Worm (Caenorhabditis elegans) whole organism, L2 larva: ENCODE measurements around the gene F52C6.4.

Experiments
- C34F6.9 ChIP-seq: fragments of 150-350 bp; optimal IDR thresholded peaks from 2 replicates; lab custom pipeline; 2014; ENCODE audit warnings: missing biosample characterization, missing genetic modification characterization
- F13H6.1 ChIP-seq: sonication (generic microtip); optimal IDR thresholded peaks from 2 replicates; lab custom pipeline; 2016; ENCODE audit warnings: missing genetic modification characterization, missing compliant biosample characterization
- Y55F3AM.14 ChIP-seq: fragments of 200-800 bp; sonication (Bioruptor generic); optimal IDR thresholded peaks from 2 replicates; lab custom pipeline; 2018; ENCODE audit warnings: mild to moderate bottlenecking, missing genetic modification characterization, missing compliant biosample characterization
- ZK546.5 ChIP-seq: sonication (generic microtip); optimal IDR thresholded peaks from 2 replicates; lab custom pipeline; 2017; ENCODE audit warnings: missing biosample characterization, missing genetic modification characterization
- ama-1 ChIP-seq: fragments of 150-350 bp; optimal IDR thresholded peaks from 2 replicates; lab custom pipeline; 2018; ENCODE audit warnings: inconsistent platforms
- ceh-82 ChIP-seq: fragments of 150-350 bp; optimal IDR thresholded peaks from 2 replicates; lab custom pipeline; 2014; ENCODE audit warnings: missing biosample characterization, missing genetic modification characterization
- crh-2 ChIP-seq: sonication (generic microtip); optimal IDR thresholded peaks from 2 replicates; lab custom pipeline; 2017; ENCODE audit warnings: missing biosample characterization, missing genetic modification characterization
- dmd-4 ChIP-seq: sonication (generic microtip); optimal IDR thresholded peaks from 2 replicates; lab custom pipeline; 2017; ENCODE audit warnings: missing biosample characterization, missing genetic modification characterization
- egl-27 ChIP-seq: sonication (generic microtip); optimal IDR thresholded peaks from 3 replicates; lab custom pipeline; 2017; ENCODE audit warnings: missing biosample characterization, missing genetic modification reagents, missing genetic modification characterization
- elt-1 ChIP-seq: fragments of 150-350 bp; optimal IDR thresholded peaks from 2 replicates; lab custom pipeline; 2014; ENCODE audit warnings: missing biosample characterization, missing genetic modification characterization
- elt-3 ChIP-seq: sonication (generic microtip); optimal IDR thresholded peaks from 2 replicates; lab custom pipeline; 2017; ENCODE audit warnings: missing biosample characterization, missing genetic modification characterization
- fos-1 ChIP-seq: fragments of 150-350 bp; optimal IDR thresholded peaks from 2 replicates; lab custom pipeline; 2014; ENCODE audit warnings: missing biosample characterization, missing genetic modification characterization
- lin-11 ChIP-seq: fragments of 150-350 bp; sonication (generic microtip); optimal IDR thresholded peaks from 2 replicates; lab custom pipeline; 2014; ENCODE audit warnings: missing biosample characterization, missing genetic modification characterization, inconsistent platforms, mixed read lengths
- lin-39 ChIP-seq: fragments of 150-350 bp; optimal IDR thresholded peaks from 2 replicates; lab custom pipeline; 2014; ENCODE audit warnings: missing biosample characterization, missing genetic modification reagents, missing genetic modification characterization
- mab-5 ChIP-seq: fragments of 150-350 bp; optimal IDR thresholded peaks from 2 replicates; lab custom pipeline; 2014; ENCODE audit warnings: missing biosample characterization, missing genetic modification characterization
- mbf-1 ChIP-seq: sonication (generic microtip); optimal IDR thresholded peaks from 2 replicates; lab custom pipeline; 2017; ENCODE audit warnings: missing biosample characterization, missing genetic modification characterization
- mdl-1 ChIP-seq, 2 experiments: fragments of 150-350 bp in 1 of 2; sonication (generic microtip) in 1 of 2; optimal IDR thresholded peaks; 2 replicates each; lab custom pipeline; 2017; ENCODE audit warnings: missing biosample characterization in 2 of 2, missing genetic modification characterization in 2 of 2
- nhr-10 ChIP-seq: sonication (generic microtip); optimal IDR thresholded peaks from 2 replicates; lab custom pipeline; 2017; ENCODE audit warnings: missing biosample characterization, missing genetic modification characterization
- nhr-11 ChIP-seq: fragments of 150-350 bp; optimal IDR thresholded peaks from 2 replicates; lab custom pipeline; 2014; ENCODE audit warnings: missing biosample characterization, missing genetic modification characterization
- nhr-12 ChIP-seq: fragments of 150-350 bp; optimal IDR thresholded peaks from 2 replicates; lab custom pipeline; 2014; ENCODE audit warnings: missing biosample characterization, missing genetic modification characterization
- nhr-23 ChIP-seq: fragments of 150-350 bp; optimal IDR thresholded peaks from 2 replicates; lab custom pipeline; 2014; ENCODE audit warnings: missing biosample characterization, missing genetic modification reagents, missing genetic modification characterization
- nhr-237 ChIP-seq: fragments of 150-350 bp; optimal IDR thresholded peaks from 2 replicates; lab custom pipeline; 2014; ENCODE audit warnings: missing biosample characterization, missing genetic modification characterization
- nhr-25 ChIP-seq: fragments of 150-350 bp; sonication (generic microtip); optimal IDR thresholded peaks from 3 replicates; lab custom pipeline; 2014; ENCODE audit warnings: missing biosample characterization, missing genetic modification characterization
- nhr-6 ChIP-seq: fragments of 150-350 bp; optimal IDR thresholded peaks from 2 replicates; lab custom pipeline; 2014; ENCODE audit warnings: missing biosample characterization, missing genetic modification characterization
- nhr-77 ChIP-seq: fragments of 150-350 bp; optimal IDR thresholded peaks from 2 replicates; lab custom pipeline; 2014; ENCODE audit warnings: missing biosample characterization, missing genetic modification characterization
- peb-1 ChIP-seq: fragments of 150-350 bp; optimal IDR thresholded peaks from 2 replicates; lab custom pipeline; 2014; ENCODE audit warnings: missing biosample characterization, missing genetic modification characterization
- sem-4 ChIP-seq: fragments of 150-350 bp; optimal IDR thresholded peaks from 2 replicates; lab custom pipeline; 2014; ENCODE audit warnings: missing biosample characterization, missing genetic modification reagents, missing genetic modification characterization
- skn-1 ChIP-seq: sonication (generic microtip); optimal IDR thresholded peaks from 2 replicates; lab custom pipeline; 2017; ENCODE audit warnings: missing biosample characterization, missing genetic modification characterization
- sma-9 ChIP-seq, 2 experiments: fragments of 150-350 bp in 1 of 2; sonication (generic microtip) in 1 of 2; optimal IDR thresholded peaks; 2 replicates each; lab custom pipeline; 2014 to 2016; ENCODE audit warnings: missing genetic modification characterization in 2 of 2, mild to moderate bottlenecking in 1 of 2, missing biosample characterization in 1 of 2, missing compliant biosample characterization in 1 of 2, missing genetic modification reagents in 1 of 2, moderate library complexity in 1 of 2
- snpc-4 ChIP-seq: fragments of 150-350 bp; optimal IDR thresholded peaks from 2 replicates; lab custom pipeline; 2014; ENCODE audit warnings: missing biosample characterization, missing genetic modification characterization
- unc-39 ChIP-seq: fragments of 150-350 bp; optimal IDR thresholded peaks from 2 replicates; lab custom pipeline; 2014; ENCODE audit warnings: missing biosample characterization, missing genetic modification characterization
- unc-62 ChIP-seq: fragments of 150-350 bp; optimal IDR thresholded peaks from 2 replicates; lab custom pipeline; 2014; ENCODE audit warnings: missing biosample characterization, missing genetic modification reagents, missing genetic modification characterization
- zag-1 ChIP-seq: fragments of 150-350 bp; optimal IDR thresholded peaks from 2 replicates; lab custom pipeline; 2014; ENCODE audit warnings: missing biosample characterization, missing genetic modification characterization
- ztf-1 ChIP-seq: fragments of 200-800 bp; sonication (Bioruptor generic); conservative IDR thresholded peaks from 2 replicates; pipeline ENCODE4 v1.3.6; 2022; ENCODE audit warnings: missing genetic modification characterization, missing compliant biosample characterization
- ztf-11 ChIP-seq: sonication (generic microtip); optimal IDR thresholded peaks from 2 replicates; lab custom pipeline; 2017; ENCODE audit warnings: missing biosample characterization, missing genetic modification characterization

F52C6.4 gene

ce11 chrII:1884635-1885034 lies 38.3 kb upstream of the F52C6.4 start, which contains the start of gene math-6:
math-6 (minus strand) TSS chrII:1884735.
- TF ChIP-seq C34F6.9 (tag; lab: Kevin White, UChicago) (no peak), peb-1 (no peak), skn-1 (no peak), mbf-1 (tag; lab: Kevin White, UChicago) (no peak), F13H6.1 (tag; lab: Kevin White, UChicago) (no peak), crh-2 (no peak), snpc-4 (tag; lab: Kevin White, UChicago) (no peak)

ce11 chrII:1886379-1886778 lies 36.6 kb upstream of the F52C6.4 start, which contains the start of gene math-7:
math-7 (minus strand) TSS chrII:1886479.
- TF ChIP-seq lin-39 (tag; lab: Kevin White, UChicago), result no peak
- TF ChIP-seq dmd-4 (tag; lab: Kevin White, UChicago), result no peak

ce11 chrII:1889071-1889470 lies 33.9 kb upstream of the F52C6.4 start, which contains the start of gene math-8:
math-8 (minus strand) TSS chrII:1889171.
- TF ChIP-seq ztf-1 (GFP tag; lab: Robert Waterston, UW) (no peak), nhr-25 (tag; lab: Kevin White, UChicago) (no peak), sma-9 (GFP tag; optimal IDR thresholded peaks at IDR 0.05; lab: Kevin White, UChicago) (no peak), sma-9 (tag; optimal IDR thresholded peaks at IDR 0.05; lab: Kevin White, UChicago) (no peak), elt-3 (no peak), nhr-11 (tag; lab: Kevin White, UChicago) (no peak), crh-2 (no peak), nhr-77 (tag; lab: Kevin White, UChicago) (no peak), elt-1 (tag; lab: Kevin White, UChicago) (no peak), lin-11 (no peak), nhr-6 (tag; lab: Kevin White, UChicago) (no peak), nhr-10 (tag; lab: Kevin White, UChicago) (no peak), peb-1 (no peak), sem-4 (tag; lab: Kevin White, UChicago) (no peak), fos-1 (tag; lab: Kevin White, UChicago) (no peak), zag-1 (tag; lab: Kevin White, UChicago) (no peak)

ce11 chrII:1890682-1891081 lies 32.3 kb upstream of the F52C6.4 start, which contains the start of gene math-9:
math-9 (minus strand) TSS chrII:1890782.
- TF ChIP-seq unc-39 (tag; lab: Kevin White, UChicago) (no peak), ZK546.5 (tag; lab: Kevin White, UChicago) (no peak)

- no peak for TF ChIP-seq ZK546.5 (tag; lab: Kevin White, UChicago)
- TF ChIP-seq unc-39 (tag; lab: Kevin White, UChicago), result no peak
- no peak for TF ChIP-seq lin-11
- no peak for TF ChIP-seq nhr-237 (tag; lab: Kevin White, UChicago)
- no peak for TF ChIP-seq nhr-12 (tag; lab: Kevin White, UChicago)
- TF ChIP-seq nhr-6 (tag; lab: Kevin White, UChicago), result no peak
- no peak for TF ChIP-seq ceh-82 (tag; lab: Kevin White, UChicago)
- TF ChIP-seq zag-1 (tag; lab: Kevin White, UChicago), result no peak
- no peak for TF ChIP-seq Y55F3AM.14 (GFP tag; lab: Kevin White, UChicago)
Measured at ce11 chrII:1893912-1894311, 29.0 kb upstream of the F52C6.4 start, which contains the start of gene C16C4.1. C16C4.1 (plus strand) TSS chrII:1894212.

ce11 chrII:1895278-1895677 lies 27.7 kb upstream of the F52C6.4 start, which contains the start of gene C46F9.5:
C46F9.5 (plus strand) TSS chrII:1895578.
- no peak for TF ChIP-seq mab-5 (tag; lab: Kevin White, UChicago)
- no peak for TF ChIP-seq unc-39 (tag; lab: Kevin White, UChicago)
- no peak for TF ChIP-seq lin-39 (tag; lab: Kevin White, UChicago)
- no peak for TF ChIP-seq zag-1 (tag; lab: Kevin White, UChicago)
- TF ChIP-seq elt-1 (tag; lab: Kevin White, UChicago), result no peak
- no peak for TF ChIP-seq elt-3
- no peak for TF ChIP-seq mdl-1 (tag; optimal IDR thresholded peaks at IDR 0.05; lab: Kevin White, UChicago)
- TF ChIP-seq nhr-6 (tag; lab: Kevin White, UChicago), result no peak
- no peak for TF ChIP-seq ZK546.5 (tag; lab: Kevin White, UChicago)
- TF ChIP-seq egl-27, result no peak
- no peak for TF ChIP-seq nhr-25 (tag; lab: Kevin White, UChicago)
- no peak for TF ChIP-seq ztf-11
- TF ChIP-seq skn-1, result no peak
- TF ChIP-seq nhr-23 (tag; lab: Kevin White, UChicago), result no peak
- no peak for TF ChIP-seq sma-9 (GFP tag; optimal IDR thresholded peaks at IDR 0.05; lab: Kevin White, UChicago)
- TF ChIP-seq sma-9 (tag; optimal IDR thresholded peaks at IDR 0.05; lab: Kevin White, UChicago), result no peak
- no peak for TF ChIP-seq unc-62 (GFP tag; lab: Kevin White, UChicago)
- TF ChIP-seq dmd-4 (tag; lab: Kevin White, UChicago), result no peak
- TF ChIP-seq peb-1, result no peak
- no peak for TF ChIP-seq mbf-1 (tag; lab: Kevin White, UChicago)
- TF ChIP-seq ama-1 (lab: Kevin White, UChicago), result no peak
- TF ChIP-seq, all 48 proteins: peak for 0
